Fruit fly (Drosophila melanogaster) whole organism, embryonic: ENCODE results near the gene Drsl1.

ENCODE experiments used
- Abd-B ChIP-seq: fragments of 200-800 bp; sonication (Bioruptor generic); optimal IDR thresholded peaks from 2 replicates; lab custom pipeline; 2018; ENCODE audit warnings: missing biosample characterization, mild to moderate bottlenecking, missing genetic modification characterization, moderate library complexity
- CG10321 ChIP-seq: fragments of 200-800 bp; sonication (Bioruptor generic); IDR thresholded peaks from 2 replicates; pipeline ENCODE4 v1.3.6; 2022; ENCODE audit warnings: missing biosample characterization, missing genetic modification characterization
- CG10366 ChIP-seq: fragments of 200-800 bp; sonication (Bioruptor generic); IDR thresholded peaks from 2 replicates; pipeline ENCODE4 v1.3.6; 2022; ENCODE audit warnings: missing biosample characterization, missing genetic modification characterization
- CG11504 ChIP-seq: fragments of 200-800 bp; sonication (Bioruptor generic); optimal IDR thresholded peaks from 3 replicates; lab custom pipeline; 2019; ENCODE audit warnings: missing biosample characterization, mild to moderate bottlenecking, missing genetic modification characterization, moderate library complexity
- CG12155 ChIP-seq: fragments of 200-800 bp; sonication (Bioruptor generic); optimal IDR thresholded peaks from 3 replicates; lab custom pipeline; 2016; ENCODE audit warnings: missing biosample characterization, missing genetic modification characterization
- CG12299 ChIP-seq: fragments of 200-800 bp; sonication (Bioruptor generic); optimal IDR thresholded peaks from 2 replicates; lab custom pipeline; 2018; ENCODE audit warnings: missing biosample characterization, mild to moderate bottlenecking, missing genetic modification characterization
- CG12769 ChIP-seq: fragments of 200-800 bp; sonication (Bioruptor generic); optimal IDR thresholded peaks from 2 replicates; lab custom pipeline; 2019; ENCODE audit warnings: missing biosample characterization, mild to moderate bottlenecking, missing genetic modification characterization, moderate library complexity
- CG13287 ChIP-seq: fragments of 200-800 bp; sonication (Bioruptor generic); IDR thresholded peaks from 2 replicates; pipeline ENCODE4 v1.3.6; 2022; ENCODE audit warnings: missing biosample characterization, missing genetic modification characterization; ENCODE audit not compliant: partially characterized antibody
- CG15011 ChIP-seq: fragments of 200-800 bp; sonication (Bioruptor generic); optimal IDR thresholded peaks from 3 replicates; lab custom pipeline; 2018; ENCODE audit warnings: missing biosample characterization, mild to moderate bottlenecking, missing genetic modification characterization
- CG2120 ChIP-seq: fragments of 200-800 bp; sonication (Bioruptor generic); optimal IDR thresholded peaks from 3 replicates; lab custom pipeline; 2016; ENCODE audit warnings: missing biosample characterization, missing genetic modification characterization
- CG2875 ChIP-seq: fragments of 200-800 bp; sonication (Bioruptor generic); optimal IDR thresholded peaks from 2 replicates; lab custom pipeline; 2017; ENCODE audit warnings: missing biosample characterization, mild to moderate bottlenecking, missing genetic modification characterization, missing genetic modification reagents
- CG4854 ChIP-seq: fragments of 200-800 bp; sonication (Bioruptor generic); optimal IDR thresholded peaks from 2 replicates; lab custom pipeline; 2016; ENCODE audit warnings: missing biosample characterization, missing genetic modification characterization, inconsistent platforms
- CG6175 ChIP-seq: fragments of 200-800 bp; sonication (Bioruptor generic); IDR thresholded peaks from 3 replicates; pipeline ENCODE4 v1.3.6; 2022; ENCODE audit warnings: missing biosample characterization, missing genetic modification characterization
- CG7357 ChIP-seq: fragments of 200-800 bp; sonication (Bioruptor generic); IDR thresholded peaks from 3 replicates; pipeline ENCODE4 v1.3.6; 2022; ENCODE audit warnings: missing biosample characterization, missing genetic modification characterization
- CG9727 ChIP-seq: fragments of 200-800 bp; sonication (Bioruptor generic); optimal IDR thresholded peaks from 3 replicates; lab custom pipeline; 2017; ENCODE audit warnings: missing biosample characterization, mild to moderate bottlenecking, missing genetic modification characterization
- GATAe ChIP-seq: fragments of 200-800 bp; sonication (Bioruptor generic); conservative IDR thresholded peaks from 2 replicates; pipeline ENCODE4 v1.3.6; 2022; ENCODE audit warnings: missing biosample characterization, missing genetic modification characterization
- Gug ChIP-seq: fragments of 200-800 bp; sonication (Bioruptor generic); IDR thresholded peaks from 4 replicates; pipeline ENCODE4 v1.3.6; 2022; ENCODE audit warnings: missing biosample characterization, missing genetic modification characterization
- HLH4C ChIP-seq: fragments of 200-800 bp; sonication (Bioruptor generic); IDR thresholded peaks from 3 replicates; pipeline ENCODE4 v1.3.6; 2022; ENCODE audit warnings: missing biosample characterization, missing genetic modification characterization; ENCODE audit not compliant: partially characterized antibody
- Hsf ChIP-seq: fragments of 200-800 bp; sonication (Bioruptor generic); optimal IDR thresholded peaks from 3 replicates; lab custom pipeline; 2016; ENCODE audit warnings: missing biosample characterization, missing genetic modification characterization
- Jarid2 ChIP-seq: fragments of 200-800 bp; sonication (Bioruptor generic); optimal IDR thresholded peaks from 3 replicates; lab custom pipeline; 2017; ENCODE audit warnings: mild to moderate bottlenecking, missing biosample characterization, missing genetic modification reagents, missing genetic modification characterization
- Max ChIP-seq: fragments of 200-800 bp; sonication (Bioruptor generic); optimal IDR thresholded peaks from 2 replicates; lab custom pipeline; 2016; ENCODE audit warnings: missing biosample characterization, mild to moderate bottlenecking, missing genetic modification characterization
- NK7.1 ChIP-seq: fragments of 200-800 bp; sonication (Bioruptor generic); optimal IDR thresholded peaks from 3 replicates; lab custom pipeline; 2016; ENCODE audit warnings: missing biosample characterization, missing genetic modification characterization
- Trl ChIP-seq, 3 experiments: fragments of >200 bp in 2 of 3; fragments of 200-800 bp in 1 of 3; sonication (Bioruptor generic) in 1 of 3; optimal IDR thresholded peaks; 2 replicates in 1 of 3; 3 replicates in 2 of 3; lab custom pipeline; 2016 to 2017; ENCODE audit warnings: missing biosample characterization in 1 of 3, missing genetic modification characterization in 1 of 3
- Xrp1 ChIP-seq: fragments of 200-800 bp; sonication (Bioruptor generic); IDR thresholded peaks from 2 replicates; pipeline ENCODE4 v1.3.6; 2022; ENCODE audit warnings: missing biosample characterization, missing genetic modification characterization
- bsh ChIP-seq, 2 experiments: fragments of 200-800 bp; sonication (Bioruptor generic); optimal IDR thresholded peaks; 2 replicates each; lab custom pipeline; 2017 to 2018; ENCODE audit warnings: mild to moderate bottlenecking in 2 of 2, missing biosample characterization in 2 of 2, missing genetic modification characterization in 2 of 2, moderate library complexity in 1 of 2
- btn ChIP-seq: fragments of 200-800 bp; sonication (Bioruptor generic); optimal IDR thresholded peaks from 2 replicates; lab custom pipeline; 2016; ENCODE audit warnings: missing biosample characterization, missing genetic modification characterization
- caup ChIP-seq: fragments of 200-800 bp; sonication (Bioruptor generic); optimal IDR thresholded peaks from 3 replicates; lab custom pipeline; 2017; ENCODE audit warnings: missing biosample characterization, mild to moderate bottlenecking, missing genetic modification characterization, moderate library complexity; ENCODE audit not compliant: severe bottlenecking
- chif ChIP-seq, 2 experiments: fragments of 200-800 bp; sonication (Bioruptor generic); optimal IDR thresholded peaks; 3 replicates each; lab custom pipeline; 2016; ENCODE audit warnings: missing biosample characterization in 2 of 2, missing genetic modification characterization in 2 of 2
- chm ChIP-seq: fragments of 200-800 bp; sonication (Bioruptor generic); IDR thresholded peaks from 2 replicates; pipeline ENCODE4 v1.3.6; 2022; ENCODE audit warnings: missing biosample characterization, missing genetic modification characterization
- chn ChIP-seq: fragments of 200-800 bp; sonication (Bioruptor generic); optimal IDR thresholded peaks from 2 replicates; lab custom pipeline; 2016; ENCODE audit warnings: missing biosample characterization, missing genetic modification characterization
- en ChIP-seq: fragments of 200-800 bp; sonication (Bioruptor generic); optimal IDR thresholded peaks from 2 replicates; lab custom pipeline; 2016; ENCODE audit warnings: missing biosample characterization, missing genetic modification characterization
- fd64A ChIP-seq: fragments of 200-800 bp; sonication (Bioruptor generic); optimal IDR thresholded peaks from 3 replicates; lab custom pipeline; 2018; ENCODE audit warnings: missing biosample characterization, mild to moderate bottlenecking, missing genetic modification characterization
- gfzf ChIP-seq: fragments of 200-800 bp; sonication (Bioruptor generic); optimal IDR thresholded peaks from 2 replicates; lab custom pipeline; 2016; ENCODE audit warnings: missing biosample characterization, mild to moderate bottlenecking, missing genetic modification characterization, moderate library complexity
- gsb-n ChIP-seq: fragments of 200-800 bp; sonication (Bioruptor generic); optimal IDR thresholded peaks from 3 replicates; lab custom pipeline; 2018; ENCODE audit warnings: missing biosample characterization, mild to moderate bottlenecking, missing genetic modification characterization
- her ChIP-seq: fragments of 200-800 bp; sonication (Bioruptor generic); optimal IDR thresholded peaks from 2 replicates; lab custom pipeline; 2016; ENCODE audit warnings: missing biosample characterization, missing genetic modification characterization
- ken ChIP-seq: fragments of 200-800 bp; sonication (Bioruptor generic); IDR thresholded peaks from 3 replicates; pipeline ENCODE4 v1.3.6; 2022; ENCODE audit warnings: missing biosample characterization, missing genetic modification characterization
- kni ChIP-seq: fragments of 200-800 bp; sonication (Bioruptor generic); optimal IDR thresholded peaks from 3 replicates; lab custom pipeline; 2017; ENCODE audit warnings: mild to moderate bottlenecking, missing biosample characterization, missing genetic modification reagents, missing genetic modification characterization
- nau ChIP-seq: fragments of 200-800 bp; sonication (Bioruptor generic); optimal IDR thresholded peaks from 3 replicates; lab custom pipeline; 2017; ENCODE audit warnings: missing biosample characterization, mild to moderate bottlenecking, missing genetic modification characterization, missing genetic modification reagents
- pan ChIP-seq, 4 experiments: fragments of >200 bp in 3 of 4; fragments of 200-800 bp in 1 of 4; sonication (Bioruptor generic) in 1 of 4; optimal IDR thresholded peaks in 3 of 4; IDR thresholded peaks in 1 of 4; 2 replicates each; pipeline versions ENCODE4 v1.3.6 to Lab custom; 2017 to 2022; ENCODE audit warnings: missing biosample characterization in 2 of 4, missing genetic modification characterization in 2 of 4, mixed read lengths in 1 of 4
- psq ChIP-seq: fragments of 200-800 bp; sonication (Bioruptor generic); optimal IDR thresholded peaks from 2 replicates; lab custom pipeline; 2017; ENCODE audit warnings: missing biosample characterization, missing genetic modification characterization
- sd ChIP-seq: fragments of 200-800 bp; sonication (Bioruptor generic); optimal IDR thresholded peaks from 3 replicates; lab custom pipeline; 2018; ENCODE audit warnings: missing biosample characterization, mild to moderate bottlenecking, missing genetic modification characterization, moderate library complexity
- sim ChIP-seq: fragments of 200-800 bp; sonication (Bioruptor generic); IDR thresholded peaks from 2 replicates; pipeline ENCODE4 v1.3.6; 2022; ENCODE audit warnings: missing biosample characterization, missing genetic modification characterization
- so ChIP-seq: fragments of 200-800 bp; sonication (Bioruptor generic); IDR thresholded peaks from 3 replicates; pipeline ENCODE4 v1.3.6; 2022; ENCODE audit warnings: missing biosample characterization, missing genetic modification characterization
- tll ChIP-seq, 2 experiments: fragments of 200-800 bp in 1 of 2; fragments of >200 bp in 1 of 2; sonication (Bioruptor generic) in 1 of 2; optimal IDR thresholded peaks; 2 replicates each; lab custom pipeline; 2017 to 2019; ENCODE audit warnings: missing biosample characterization in 2 of 2, missing genetic modification characterization in 2 of 2, mild to moderate bottlenecking in 1 of 2, moderate library complexity in 1 of 2
- trh ChIP-seq: fragments of 200-800 bp; sonication (Bioruptor generic); optimal IDR thresholded peaks from 2 replicates; lab custom pipeline; 2016; ENCODE audit warnings: missing biosample characterization, missing genetic modification characterization
- usp ChIP-seq: fragments of >200 bp; optimal IDR thresholded peaks from 2 replicates; lab custom pipeline; 2017; ENCODE audit warnings: missing biosample characterization, missing genetic modification characterization
- vvl ChIP-seq: fragments of 200-800 bp; sonication (Bioruptor generic); IDR thresholded peaks from 2 replicates; pipeline ENCODE4 v1.3.6; 2022; ENCODE audit warnings: missing biosample characterization, missing genetic modification characterization
- wek ChIP-seq: fragments of 200-800 bp; sonication (Bioruptor generic); optimal IDR thresholded peaks from 3 replicates; lab custom pipeline; 2018; ENCODE audit warnings: missing biosample characterization, mild to moderate bottlenecking, missing genetic modification characterization, moderate library complexity
- z ChIP-seq: fragments of 200-800 bp; sonication (Bioruptor generic); IDR thresholded peaks from 3 replicates; pipeline ENCODE4 v1.3.6; 2022; ENCODE audit warnings: missing biosample characterization, missing genetic modification characterization

Gene Drsl1

DNA sequence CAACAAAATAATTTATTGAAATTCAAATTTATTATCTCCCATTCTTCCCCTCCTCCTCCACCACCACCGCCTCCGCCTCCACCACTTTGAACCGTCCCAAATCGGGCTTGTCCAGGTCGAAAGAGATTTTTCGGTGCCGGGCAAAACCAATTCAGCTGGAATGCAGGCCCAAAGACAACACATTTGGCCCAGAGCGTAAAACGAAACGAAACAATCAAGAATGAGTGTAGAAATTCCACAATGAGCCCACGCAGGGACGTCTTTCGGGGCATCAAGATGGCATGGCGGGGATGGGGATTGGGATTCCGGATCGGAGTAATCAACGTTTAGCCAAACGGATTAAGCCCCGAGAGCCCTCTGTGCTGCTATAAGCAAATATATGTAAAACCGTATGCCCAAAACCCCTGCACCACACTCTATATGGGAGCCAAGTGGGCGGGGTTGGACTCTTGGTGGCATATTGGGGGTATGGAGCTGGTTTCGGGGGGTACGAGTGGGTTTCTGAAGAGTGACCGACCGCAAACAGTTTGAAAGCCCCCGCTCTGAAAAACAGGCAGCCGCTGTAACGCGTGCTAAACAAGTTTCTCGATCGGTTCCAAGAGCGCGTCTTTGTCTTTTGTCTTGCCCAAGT is 48.5 kb upstream of the Drsl1 start (continued):
- TF ChIP-seq kni (GFP tag; lab: Kevin White, UChicago), result peak; percentile 93
- TF ChIP-seq gsb-n, result peak; percentile 72
- TF ChIP-seq ken, result no peak
- TF ChIP-seq psq (GFP tag; lab: Kevin White, UChicago), result no peak
- TF ChIP-seq CG2120 (GFP tag; lab: Kevin White, UChicago), result no peak
- TF ChIP-seq CG15011 (GFP tag; lab: Kevin White, UChicago), result no peak
- TF ChIP-seq CG10321 (GFP tag; lab: Robert Waterston, UW), result no peak
- TF ChIP-seq z (GFP tag; lab: Robert Waterston, UW), result no peak
- no peak for TF ChIP-seq CG9727 (GFP tag; lab: Kevin White, UChicago)
- TF ChIP-seq NK7.1 (GFP tag; lab: Kevin White, UChicago), result no peak
- no peak for TF ChIP-seq gfzf
- TF ChIP-seq HLH4C (GFP tag; lab: Robert Waterston, UW), result no peak
- TF ChIP-seq CG7357 (GFP tag; lab: Robert Waterston, UW), result no peak
- TF ChIP-seq Max (GFP tag; lab: Kevin White, UChicago), result no peak
- no peak for TF ChIP-seq wek (GFP tag; lab: Kevin White, UChicago)
- no peak for TF ChIP-seq CG12299
- no peak for TF ChIP-seq chn
- no peak for TF ChIP-seq Abd-B
- no peak for TF ChIP-seq CG4854 (GFP tag; lab: Kevin White, UChicago)
- TF ChIP-seq fd64A, result no peak
- TF ChIP-seq Gug (GFP tag; lab: Robert Waterston, UW), result no peak
- TF ChIP-seq trh (GFP tag; lab: Kevin White, UChicago), result no peak
- no peak for TF ChIP-seq Xrp1 (GFP tag; lab: Robert Waterston, UW)
- TF ChIP-seq GATAe (GFP tag; lab: Robert Waterston, UW), result no peak
- TF ChIP-seq btn (GFP tag; lab: Kevin White, UChicago), result no peak
- TF ChIP-seq Jarid2 (GFP tag; lab: Kevin White, UChicago), result no peak
- no peak for TF ChIP-seq Hsf (GFP tag; lab: Kevin White, UChicago)
- TF ChIP-seq her (GFP tag; lab: Kevin White, UChicago), result no peak
- TF ChIP-seq pan (optimal IDR thresholded peaks at IDR 0.05; lab: Kevin White, UChicago), result no peak
- peak in 1 of 2 experiments; percentile 4 for TF ChIP-seq pan (GFP tag; optimal IDR thresholded peaks at IDR 0.05 in 1 of 2, IDR thresholded peaks at IDR 0.05 in 1 of 2)
- TF ChIP-seq chif (GFP tag; optimal IDR thresholded peaks at IDR 0.05; lab: Kevin White, UChicago), result no peak
- no peak for TF ChIP-seq so (GFP tag; lab: Robert Waterston, UW)
- no peak for TF ChIP-seq usp (GFP tag; lab: Kevin White, UChicago)
- peak; percentile 87 for TF ChIP-seq CG12769
- TF ChIP-seq CG13287 (GFP tag; lab: Robert Waterston, UW), result no peak
- TF ChIP-seq vvl (GFP tag; lab: Robert Waterston, UW), result peak; percentile 45; the same call in 1 of the 2 replicates
- no peak for TF ChIP-seq CG2875 (GFP tag; lab: Kevin White, UChicago)
- no peak for TF ChIP-seq chm (GFP tag; lab: Robert Waterston, UW)
- TF ChIP-seq sd (tag; lab: Kevin White, UChicago), result peak; percentile 96
- no peak for TF ChIP-seq sim
- no peak for TF ChIP-seq CG11504
- TF ChIP-seq caup (GFP tag; lab: Kevin White, UChicago), result no peak
- peak; percentile 75; the same call in 2 of the 3 replicates for TF ChIP-seq CG6175 (GFP tag; lab: Robert Waterston, UW)
- TF ChIP-seq en (GFP tag; lab: Kevin White, UChicago), result no peak
- TF ChIP-seq nau, result no peak
- no peak for TF ChIP-seq tll (GFP tag; optimal IDR thresholded peaks at IDR 0.05; lab: Kevin White, UChicago)
- TF ChIP-seq CG12155, result no peak
- TF ChIP-seq bsh (GFP tag; optimal IDR thresholded peaks at IDR 0.05; lab: Kevin White, UChicago), result no peak
- no peak for TF ChIP-seq CG10366 (GFP tag; lab: Robert Waterston, UW)
- TF ChIP-seq Trl (optimal IDR thresholded peaks at IDR 0.05; lab: Kevin White, UChicago), result no peak
- no peak for TF ChIP-seq Trl (GFP tag; optimal IDR thresholded peaks at IDR 0.05; lab: Kevin White, UChicago)
